Fruit fly (Drosophila melanogaster): ENCODE results near the gene CG10949.
A peak's percentile ranks its signal among the peaks of the same experiment; 100 is the strongest.

The CG10949 gene

dm6 chr2L:20417597-20418286, 1.0 kb upstream of the CG10949 start:
- peak; percentile 19; the same call in 2 of the 3 replicates for TF ChIP-seq eg (GFP tag; IDR thresholded peaks at IDR 0.05)
- TF ChIP-seq salr (GFP tag; optimal IDR thresholded peaks at IDR 0.05), result no peak
- peak; percentile 3 for TF ChIP-seq lz (GFP tag; optimal IDR thresholded peaks at IDR 0.05)
- TF ChIP-seq Eip93F (GFP tag; optimal IDR thresholded peaks at IDR 0.05), result peak; percentile 24
- peak; percentile 60 for TF ChIP-seq vri (GFP tag; optimal IDR thresholded peaks at IDR 0.05)
- peak; percentile 34 for TF ChIP-seq Met (GFP tag; optimal IDR thresholded peaks at IDR 0.05)
- peak; percentile 26; the same call in 1 of the 2 replicates for TF ChIP-seq CG15336 (GFP tag; IDR thresholded peaks at IDR 0.05)
- TF ChIP-seq esn (GFP tag; optimal IDR thresholded peaks at IDR 0.05), result peak; percentile 41
- peak; percentile 33 for TF ChIP-seq CG31627 (GFP tag; optimal IDR thresholded peaks at IDR 0.05)
- TF ChIP-seq achi (GFP tag; optimal IDR thresholded peaks at IDR 0.05), result no peak
- TF ChIP-seq CG10669 (GFP tag; optimal IDR thresholded peaks at IDR 0.05), result no peak
- TF ChIP-seq CG6163 (GFP tag; IDR thresholded peaks at IDR 0.05), result no peak
- TF ChIP-seq pdm3 (GFP tag; optimal IDR thresholded peaks at IDR 0.05), result peak; percentile 5
- peak; percentile 74 for TF ChIP-seq Eip78C (GFP tag)

dm6 chr2L:20414750-20415211, 1.9 kb downstream of the CG10949 start, which contains the start of gene CG10947:
CG10947 (minus strand) TSS chr2L:20414800.
- TF ChIP-seq esn (GFP tag; optimal IDR thresholded peaks at IDR 0.05) (peak; percentile 62), Blimp-1 (GFP tag; optimal IDR thresholded peaks at IDR 0.05) (no peak), fkh (GFP tag; optimal IDR thresholded peaks at IDR 0.05) (peak; percentile 48), CG32006 (GFP tag; optimal IDR thresholded peaks at IDR 0.05) (peak; percentile 27), CG6163 (GFP tag; IDR thresholded peaks at IDR 0.05) (peak; percentile 51; the same call in 1 of the 3 replicates), CG6276 (GFP tag; optimal IDR thresholded peaks at IDR 0.05) (no peak), cyc (GFP tag; optimal IDR thresholded peaks at IDR 0.05) (peak; percentile 61), CG6854 (GFP tag; optimal IDR thresholded peaks at IDR 0.05) (no peak), Hr4 (GFP tag; optimal IDR thresholded peaks at IDR 0.05) (peak; percentile 41), CG10631 (GFP tag; optimal IDR thresholded peaks at IDR 0.05) (peak; percentile 3), Sox14 (GFP tag; optimal IDR thresholded peaks at IDR 0.05) (peak; percentile 48), CG3919 (GFP tag; optimal IDR thresholded peaks at IDR 0.05) (peak; percentile 75), Smox (GFP tag; optimal IDR thresholded peaks at IDR 0.05) (no peak), CG1621 (tag; optimal IDR thresholded peaks at IDR 0.05) (no peak), eg (GFP tag; IDR thresholded peaks at IDR 0.05) (no peak), Eip75B (GFP tag; optimal IDR thresholded peaks at IDR 0.05) (peak; percentile 33), CG11902 (GFP tag; optimal IDR thresholded peaks at IDR 0.05) (no peak), CG34406 (GFP tag; optimal IDR thresholded peaks at IDR 0.05) (no peak), fd59A (GFP tag; optimal IDR thresholded peaks at IDR 0.05) (no peak), Eip93F (GFP tag; optimal IDR thresholded peaks at IDR 0.05) (no peak), CG7368 (GFP tag; optimal IDR thresholded peaks at IDR 0.05) (no peak), svp (GFP tag) (no peak), OdsH (GFP tag; optimal IDR thresholded peaks at IDR 0.05) (peak; percentile 46), Lpt (GFP tag; optimal IDR thresholded peaks at IDR 0.05) (no peak), CG11762 (GFP tag; optimal IDR thresholded peaks at IDR 0.05; ENCODE audit: insufficient read depth) (no peak), Eip78C (GFP tag) (peak; percentile 80), salr (GFP tag; optimal IDR thresholded peaks at IDR 0.05) (peak in 1 of 2 experiments; percentile 20), CG6808 (GFP tag; optimal IDR thresholded peaks at IDR 0.05) (no peak), dsx (GFP tag; optimal IDR thresholded peaks at IDR 0.05; ENCODE audit: poor library complexity, severe bottlenecking) (no peak), Met (GFP tag; optimal IDR thresholded peaks at IDR 0.05) (peak; percentile 47), lz (GFP tag; optimal IDR thresholded peaks at IDR 0.05) (peak; percentile 65), pdm3 (GFP tag; optimal IDR thresholded peaks at IDR 0.05) (peak; percentile 58), dac (GFP tag; optimal IDR thresholded peaks at IDR 0.05) (peak; percentile 23), CG8632 (GFP tag; optimal IDR thresholded peaks at IDR 0.05) (no peak), Gug (GFP tag; IDR thresholded peaks at IDR 0.05) (no peak), CG3032 (tag; optimal IDR thresholded peaks at IDR 0.05) (peak; percentile 5), CG31627 (GFP tag; optimal IDR thresholded peaks at IDR 0.05) (peak; percentile 68), CG9139 (GFP tag; optimal IDR thresholded peaks at IDR 0.05) (no peak), achi (GFP tag; optimal IDR thresholded peaks at IDR 0.05) (peak; percentile 20), CG8319 (GFP tag; optimal IDR thresholded peaks at IDR 0.05) (peak; percentile 2), vri (GFP tag; optimal IDR thresholded peaks at IDR 0.05) (no peak), CG10669 (GFP tag; optimal IDR thresholded peaks at IDR 0.05) (no peak), ss (GFP tag; optimal IDR thresholded peaks at IDR 0.05) (no peak), Ets96B (tag; optimal IDR thresholded peaks at IDR 0.05) (no peak), topi (GFP tag; optimal IDR thresholded peaks at IDR 0.05) (peak; percentile 62)

All from whole organism, prepupa.